Fruit fly (Drosophila melanogaster) whole organism, embryonic: ENCODE measurements around the gene Pop4.

Experiments
- CG12659 ChIP-seq: fragments of 200-800 bp; sonication (Bioruptor generic); optimal IDR thresholded peaks from 3 replicates; lab custom pipeline; 2017; ENCODE audit warnings: mild to moderate bottlenecking, missing biosample characterization, missing genetic modification reagents, missing genetic modification characterization
- CG14965 ChIP-seq: fragments of 200-800 bp; sonication (Bioruptor generic); optimal IDR thresholded peaks from 2 replicates; lab custom pipeline; 2016; ENCODE audit warnings: missing biosample characterization, missing genetic modification characterization, borderline replicate concordance
- Taf1 ChIP-seq: fragments of 200-800 bp; sonication (Bioruptor generic); IDR thresholded peaks from 2 replicates; pipeline ENCODE4 v1.3.6; 2022; ENCODE audit warnings: missing biosample characterization, missing genetic modification characterization
- fd64A ChIP-seq: fragments of 200-800 bp; sonication (Bioruptor generic); optimal IDR thresholded peaks from 3 replicates; lab custom pipeline; 2018; ENCODE audit warnings: missing biosample characterization, mild to moderate bottlenecking, missing genetic modification characterization
- gce ChIP-seq: fragments of 200-800 bp; sonication (Bioruptor generic); IDR thresholded peaks from 3 replicates; pipeline ENCODE4 v1.3.6; 2022; ENCODE audit warnings: missing biosample characterization, missing genetic modification characterization
- luna ChIP-seq: fragments of 200-800 bp; sonication (Bioruptor generic); optimal IDR thresholded peaks from 2 replicates; lab custom pipeline; 2016; ENCODE audit warnings: missing biosample characterization, missing genetic modification characterization
- nerfin-2 ChIP-seq: fragments of 200-800 bp; sonication (Bioruptor generic); IDR thresholded peaks from 2 replicates; pipeline ENCODE4 v1.3.6; 2022; ENCODE audit warnings: missing biosample characterization, missing genetic modification characterization; ENCODE audit not compliant: partially characterized antibody
- nmo ChIP-seq: fragments of 200-800 bp; sonication (Bioruptor generic); optimal IDR thresholded peaks from 2 replicates; lab custom pipeline; 2018; ENCODE audit warnings: missing biosample characterization, mild to moderate bottlenecking, missing genetic modification characterization, moderate library complexity
- p53 ChIP-seq: fragments of 200-800 bp; sonication (Bioruptor generic); optimal IDR thresholded peaks from 2 replicates; lab custom pipeline; 2016; ENCODE audit warnings: missing biosample characterization, missing genetic modification characterization

DNA sequence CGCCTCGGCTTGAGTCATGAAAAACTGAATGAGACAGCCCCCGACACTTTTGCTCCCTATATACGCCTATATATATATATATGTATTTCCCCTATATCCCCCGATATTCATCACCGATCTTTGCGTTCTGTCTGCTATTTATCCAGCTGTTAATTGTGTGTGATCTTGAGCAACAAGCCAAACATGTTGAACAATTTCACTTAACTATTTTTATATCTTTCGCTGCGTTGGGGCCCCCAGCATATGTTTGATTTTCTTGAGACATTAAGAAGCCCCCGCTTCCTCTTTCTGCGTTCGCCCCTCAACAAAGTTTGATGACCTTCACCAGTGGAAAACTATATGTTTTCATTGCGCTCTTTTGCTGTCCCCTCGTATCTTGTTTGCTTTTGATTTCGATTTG is 17.9 kb upstream of the Pop4 start:
- TF ChIP-seq fd64A (GFP tag; lab: Kevin White, UChicago) (peak; percentile 51), p53 (GFP tag; lab: Kevin White, UChicago) (no peak), nerfin-2 (GFP tag; lab: Robert Waterston, UW) (no peak), luna (GFP tag; lab: Kevin White, UChicago) (no peak), nmo (peak; percentile 15), Taf1 (no peak), gce (GFP tag; lab: Robert Waterston, UW) (no peak), CG14965 (GFP tag; lab: Kevin White, UChicago) (no peak), CG12659 (peak; percentile 11)
